Fruit fly (Drosophila melanogaster) whole organism, embryonic: ENCODE results near the gene ppk.

ENCODE experiments used
- B-H2 ChIP-seq: fragments of 200-800 bp; sonication (Bioruptor generic); optimal IDR thresholded peaks from 2 replicates; lab custom pipeline; 2018; ENCODE audit warnings: missing biosample characterization, mild to moderate bottlenecking, missing genetic modification characterization
- CG10267 ChIP-seq: fragments of 200-800 bp; sonication (Bioruptor generic); optimal IDR thresholded peaks from 2 replicates; lab custom pipeline; 2018; ENCODE audit warnings: missing biosample characterization, mild to moderate bottlenecking, missing genetic modification characterization, moderate library complexity
- CG10959 ChIP-seq: fragments of 200-800 bp; sonication (Bioruptor generic); IDR thresholded peaks from 2 replicates; pipeline ENCODE4 v1.3.6; 2022; ENCODE audit warnings: missing biosample characterization, missing genetic modification characterization
- CG11504 ChIP-seq: fragments of 200-800 bp; sonication (Bioruptor generic); optimal IDR thresholded peaks from 3 replicates; lab custom pipeline; 2019; ENCODE audit warnings: missing biosample characterization, mild to moderate bottlenecking, missing genetic modification characterization, moderate library complexity
- CG12744 ChIP-seq: fragments of 200-800 bp; sonication (Bioruptor generic); optimal IDR thresholded peaks from 2 replicates; lab custom pipeline; 2016; ENCODE audit warnings: missing biosample characterization, missing genetic modification characterization
- CG13624 ChIP-seq: fragments of 200-800 bp; sonication (Bioruptor generic); optimal IDR thresholded peaks from 2 replicates; lab custom pipeline; 2016; ENCODE audit warnings: missing biosample characterization, missing genetic modification characterization
- CG14710 ChIP-seq: fragments of 200-800 bp; sonication (Bioruptor generic); optimal IDR thresholded peaks from 3 replicates; lab custom pipeline; 2019; ENCODE audit warnings: missing biosample characterization, mild to moderate bottlenecking, missing genetic modification characterization, moderate library complexity
- CG15696 ChIP-seq: fragments of 200-800 bp; sonication (Bioruptor generic); optimal IDR thresholded peaks from 2 replicates; lab custom pipeline; 2019; ENCODE audit warnings: missing biosample characterization, mild to moderate bottlenecking, missing genetic modification characterization, moderate library complexity
- CG16813 ChIP-seq: fragments of 200-800 bp; sonication (Bioruptor generic); IDR thresholded peaks from 3 replicates; pipeline ENCODE4 v1.3.6; 2022; ENCODE audit warnings: missing biosample characterization, missing genetic modification characterization; ENCODE audit not compliant: partially characterized antibody
- CG17385 ChIP-seq: fragments of 200-800 bp; sonication (Bioruptor generic); optimal IDR thresholded peaks from 3 replicates; lab custom pipeline; 2018; ENCODE audit warnings: missing biosample characterization, mild to moderate bottlenecking, missing genetic modification characterization
- CG17568 ChIP-seq: fragments of 200-800 bp; sonication (Bioruptor generic); optimal IDR thresholded peaks from 2 replicates; lab custom pipeline; 2018; ENCODE audit warnings: missing biosample characterization, mild to moderate bottlenecking, missing genetic modification characterization, moderate library complexity
- CG3065 ChIP-seq: fragments of 200-800 bp; sonication (Bioruptor generic); optimal IDR thresholded peaks from 2 replicates; lab custom pipeline; 2016; ENCODE audit warnings: missing biosample characterization, missing genetic modification characterization
- CG3163 ChIP-seq: fragments of 200-800 bp; sonication (Bioruptor generic); optimal IDR thresholded peaks from 3 replicates; lab custom pipeline; 2016; ENCODE audit warnings: missing biosample characterization, missing genetic modification characterization
- CG4360 ChIP-seq: fragments of 200-800 bp; sonication (Bioruptor generic); IDR thresholded peaks from 2 replicates; pipeline ENCODE4 v1.3.6; 2022; ENCODE audit warnings: missing biosample characterization, missing genetic modification characterization
- CG6765 ChIP-seq: fragments of 200-800 bp; sonication (Bioruptor generic); optimal IDR thresholded peaks from 3 replicates; lab custom pipeline; 2017; ENCODE audit warnings: missing biosample characterization, mild to moderate bottlenecking, missing genetic modification characterization
- CG8089 ChIP-seq: fragments of 200-800 bp; sonication (Bioruptor generic); optimal IDR thresholded peaks from 3 replicates; lab custom pipeline; 2016; ENCODE audit warnings: missing biosample characterization, missing genetic modification characterization
- CG8478 ChIP-seq: fragments of >200 bp; optimal IDR thresholded peaks from 2 replicates; lab custom pipeline; 2018
- CG9932 ChIP-seq: fragments of 200-800 bp; sonication (Bioruptor generic); IDR thresholded peaks from 2 replicates; pipeline ENCODE4 v1.3.6; 2022; ENCODE audit warnings: missing biosample characterization, missing genetic modification characterization
- Doc3 ChIP-seq: fragments of 200-800 bp; sonication (Bioruptor generic); IDR thresholded peaks from 3 replicates; pipeline ENCODE4 v1.3.6; 2022; ENCODE audit warnings: missing biosample characterization, missing genetic modification characterization; ENCODE audit not compliant: partially characterized antibody
- H15 ChIP-seq: fragments of 200-800 bp; sonication (Bioruptor generic); IDR thresholded peaks from 3 replicates; pipeline ENCODE4 v1.3.6; 2022; ENCODE audit warnings: missing biosample characterization, missing genetic modification characterization
- H2.0 ChIP-seq: fragments of 200-800 bp; sonication (Bioruptor generic); IDR thresholded peaks from 2 replicates; pipeline ENCODE4 v1.3.6; 2022; ENCODE audit warnings: missing biosample characterization, missing genetic modification characterization
- HLH4C ChIP-seq: fragments of 200-800 bp; sonication (Bioruptor generic); IDR thresholded peaks from 3 replicates; pipeline ENCODE4 v1.3.6; 2022; ENCODE audit warnings: missing biosample characterization, missing genetic modification characterization; ENCODE audit not compliant: partially characterized antibody
- HLH54F ChIP-seq: fragments of 200-800 bp; sonication (Bioruptor generic); optimal IDR thresholded peaks from 3 replicates; lab custom pipeline; 2016; ENCODE audit warnings: missing biosample characterization, missing genetic modification characterization
- Hey ChIP-seq: fragments of 200-800 bp; sonication (Bioruptor generic); optimal IDR thresholded peaks from 3 replicates; lab custom pipeline; 2018; ENCODE audit warnings: missing biosample characterization, mild to moderate bottlenecking, missing genetic modification characterization
- Hr3 ChIP-seq: fragments of 200-800 bp; sonication (Bioruptor generic); optimal IDR thresholded peaks from 3 replicates; lab custom pipeline; 2016; ENCODE audit warnings: missing biosample characterization, missing genetic modification characterization
- MESR4 ChIP-seq: fragments of 200-800 bp; sonication (Bioruptor generic); optimal IDR thresholded peaks from 2 replicates; lab custom pipeline; 2018; ENCODE audit warnings: missing biosample characterization, mild to moderate bottlenecking, missing genetic modification characterization, moderate library complexity
- Med ChIP-seq: fragments of 200-800 bp; sonication (Bioruptor generic); peaks from one replicate; lab custom pipeline; 2016; ENCODE audit warnings: missing biosample characterization, missing genetic modification characterization, mild to moderate bottlenecking, inconsistent platforms, moderate library complexity
- NFAT ChIP-seq: fragments of 200-800 bp; sonication (Bioruptor generic); IDR thresholded peaks from 2 replicates; pipeline ENCODE4 v1.3.6; 2022; ENCODE audit warnings: missing biosample characterization, missing genetic modification characterization
- Nf-YB ChIP-seq: fragments of 200-800 bp; sonication (Bioruptor generic); optimal IDR thresholded peaks from 3 replicates; lab custom pipeline; 2019; ENCODE audit warnings: missing biosample characterization, mild to moderate bottlenecking, missing genetic modification characterization, moderate library complexity
- Pdp1 ChIP-seq, 2 experiments: fragments of 200-800 bp; sonication (Bioruptor generic); optimal IDR thresholded peaks; 3 replicates each; lab custom pipeline; 2016; ENCODE audit warnings: missing biosample characterization in 2 of 2, missing genetic modification characterization in 2 of 2, mild to moderate bottlenecking in 1 of 2, moderate library complexity in 1 of 2
- Scr ChIP-seq: fragments of 200-800 bp; sonication (Bioruptor generic); IDR thresholded peaks from 2 replicates; pipeline ENCODE4 v1.3.6; 2022; ENCODE audit warnings: missing biosample characterization, missing genetic modification characterization; ENCODE audit not compliant: partially characterized antibody
- Side ChIP-seq: fragments of 200-800 bp; sonication (Bioruptor generic); optimal IDR thresholded peaks from 2 replicates; lab custom pipeline; 2016; ENCODE audit warnings: missing biosample characterization, missing genetic modification characterization
- Sox100B ChIP-seq: fragments of 200-800 bp; sonication (Bioruptor generic); optimal IDR thresholded peaks from 3 replicates; lab custom pipeline; 2018; ENCODE audit warnings: missing biosample characterization, mild to moderate bottlenecking, missing genetic modification characterization
- Sox102F ChIP-seq: fragments of 200-800 bp; sonication (Bioruptor generic); optimal IDR thresholded peaks from 2 replicates; lab custom pipeline; 2018; ENCODE audit warnings: missing biosample characterization, mild to moderate bottlenecking, missing genetic modification characterization, moderate library complexity
- Sry-δ ChIP-seq: fragments of 200-800 bp; sonication (Bioruptor generic); optimal IDR thresholded peaks from 2 replicates; lab custom pipeline; 2016; ENCODE audit warnings: missing biosample characterization, missing genetic modification characterization
- bab2 ChIP-seq: fragments of 200-800 bp; sonication (Bioruptor generic); optimal IDR thresholded peaks from 2 replicates; lab custom pipeline; 2016; ENCODE audit warnings: missing biosample characterization, missing genetic modification characterization
- dysf ChIP-seq: fragments of 200-800 bp; sonication (Bioruptor generic); IDR thresholded peaks from 3 replicates; pipeline ENCODE4 v1.3.6; 2022; ENCODE audit warnings: missing biosample characterization, missing genetic modification characterization
- fu2 ChIP-seq: fragments of 200-800 bp; sonication (Bioruptor generic); optimal IDR thresholded peaks from 2 replicates; lab custom pipeline; 2016; ENCODE audit warnings: missing biosample characterization, missing genetic modification characterization
- hth ChIP-seq: fragments of >200 bp; optimal IDR thresholded peaks from 2 replicates; lab custom pipeline; 2017; ENCODE audit warnings: inconsistent platforms
- insv ChIP-seq, 2 experiments: fragments of 200-800 bp; sonication (Bioruptor generic); optimal IDR thresholded peaks; 3 replicates each; lab custom pipeline; 2016 to 2018; ENCODE audit warnings: missing biosample characterization in 2 of 2, missing genetic modification characterization in 2 of 2
- jing ChIP-seq: fragments of 200-800 bp; sonication (Bioruptor generic); optimal IDR thresholded peaks from 2 replicates; lab custom pipeline; 2018; ENCODE audit warnings: missing biosample characterization, mild to moderate bottlenecking, missing genetic modification characterization
- lilli ChIP-seq: fragments of 200-800 bp; sonication (Bioruptor generic); optimal IDR thresholded peaks from 3 replicates; lab custom pipeline; 2016; ENCODE audit warnings: missing biosample characterization, missing genetic modification characterization
- lmd ChIP-seq: fragments of 200-800 bp; sonication (Bioruptor generic); IDR thresholded peaks from 2 replicates; pipeline ENCODE4 v1.3.6; 2022; ENCODE audit warnings: missing biosample characterization, missing genetic modification characterization
- lov ChIP-seq, 2 experiments: fragments of 200-800 bp in 1 of 2; fragments of >200 bp in 1 of 2; sonication (Bioruptor generic) in 1 of 2; IDR thresholded peaks in 1 of 2; optimal IDR thresholded peaks in 1 of 2; 2 replicates in 1 of 2; 3 replicates in 1 of 2; pipeline versions ENCODE4 v1.3.6 to Lab custom; 2017 to 2022; ENCODE audit warnings: missing biosample characterization in 1 of 2, missing genetic modification characterization in 1 of 2
- ssp ChIP-seq: fragments of 200-800 bp; sonication (Bioruptor generic); IDR thresholded peaks from 2 replicates; pipeline ENCODE4 v1.3.6; 2022; ENCODE audit warnings: missing biosample characterization, missing genetic modification characterization
- trh ChIP-seq: fragments of 200-800 bp; sonication (Bioruptor generic); optimal IDR thresholded peaks from 2 replicates; lab custom pipeline; 2016; ENCODE audit warnings: missing biosample characterization, missing genetic modification characterization
- tup ChIP-seq: fragments of 200-800 bp; sonication (Bioruptor generic); optimal IDR thresholded peaks from 2 replicates; lab custom pipeline; 2016; ENCODE audit warnings: missing biosample characterization, mild to moderate bottlenecking, missing genetic modification characterization, moderate library complexity
- unpg ChIP-seq: fragments of 200-800 bp; sonication (Bioruptor generic); optimal IDR thresholded peaks from 3 replicates; lab custom pipeline; 2018; ENCODE audit warnings: missing biosample characterization, mild to moderate bottlenecking, missing genetic modification characterization, moderate library complexity

The ppk gene

DNA sequence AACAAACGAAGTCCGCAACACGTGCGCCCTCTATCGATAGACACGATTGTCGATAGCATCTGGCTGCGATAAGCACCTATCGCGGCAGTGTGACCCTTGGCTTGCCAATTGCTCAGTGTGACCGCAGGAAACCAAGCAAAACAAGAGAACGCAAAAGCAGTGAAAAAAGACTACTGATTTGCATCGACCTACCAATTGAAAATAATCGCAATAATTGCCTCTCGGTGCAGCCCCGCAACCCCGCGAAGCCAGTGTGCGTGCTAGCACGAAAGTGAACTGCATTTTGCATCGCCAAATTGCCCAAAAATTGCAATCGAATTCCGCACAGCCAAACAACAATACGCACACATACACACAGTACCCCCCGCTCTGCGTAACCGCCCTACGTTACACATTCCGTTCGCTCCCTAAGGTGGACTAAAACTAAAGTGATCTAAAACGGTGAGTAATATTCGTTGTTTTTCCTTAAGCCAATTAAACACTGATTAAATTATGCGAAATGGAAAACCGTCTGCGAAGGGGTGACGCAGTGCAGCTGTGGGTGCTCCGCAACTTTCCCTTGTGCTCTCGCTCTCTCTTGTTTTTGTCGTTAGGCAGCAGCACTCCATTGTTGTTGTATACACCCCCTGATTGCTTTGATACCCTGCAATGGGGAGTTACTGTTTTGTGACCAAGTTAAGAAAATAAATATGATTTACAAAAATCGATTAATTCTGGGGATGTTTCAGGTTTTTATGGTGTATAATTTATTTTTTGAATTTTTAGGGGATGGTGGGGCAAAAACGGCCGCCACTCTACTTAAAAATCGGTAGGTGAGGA lies 25.7 kb downstream of the ppk start, which contains the start of gene Rab14 (continued):
- peak; percentile 81 for TF ChIP-seq Scr (GFP tag; lab: Robert Waterston, UW)
- TF ChIP-seq trh: peak; percentile 60
- TF ChIP-seq CG12744 (GFP tag; lab: Kevin White, UChicago): peak; percentile 54
- peak; percentile 77 for TF ChIP-seq CG6765 (GFP tag; lab: Kevin White, UChicago)
- TF ChIP-seq CG8089 (GFP tag; lab: Kevin White, UChicago): peak; percentile 57
- TF ChIP-seq CG17568: peak; percentile 82
- TF ChIP-seq CG8478 (lab: Kevin White, UChicago): peak; percentile 74
- TF ChIP-seq dysf (GFP tag; lab: Robert Waterston, UW): peak; percentile 84
- peak; percentile 47 to 78 for TF ChIP-seq Pdp1 (GFP tag; optimal IDR thresholded peaks at IDR 0.05; lab: Kevin White, UChicago)
- peak; percentile 58; the same call in 2 of the 3 replicates for TF ChIP-seq H15 (GFP tag; lab: Robert Waterston, UW)
- peak; percentile 57 for TF ChIP-seq Side (GFP tag; lab: Kevin White, UChicago)
- TF ChIP-seq MESR4 (GFP tag; lab: Kevin White, UChicago): peak; percentile 92
- TF ChIP-seq Sox100B (GFP tag; lab: Kevin White, UChicago): peak; percentile 66
- peak; percentile 88 for TF ChIP-seq Sox102F (GFP tag; lab: Kevin White, UChicago)
- TF ChIP-seq Doc3: peak; percentile 70; the same call in 1 of the 3 replicates
- peak; percentile 87 for TF ChIP-seq CG11504 (tag; lab: Kevin White, UChicago)
- peak; percentile 38 for TF ChIP-seq CG3065 (GFP tag; lab: Kevin White, UChicago)
- TF ChIP-seq bab2 (GFP tag; lab: Kevin White, UChicago): peak; percentile 80
- TF ChIP-seq CG4360 (GFP tag; lab: Robert Waterston, UW): peak; percentile 92
- TF ChIP-seq CG10959 (GFP tag; lab: Robert Waterston, UW): peak; percentile 65
- peak; percentile 84 for TF ChIP-seq CG17385 (GFP tag; lab: Kevin White, UChicago)
- TF ChIP-seq Med: peak; percentile 95
- peak; percentile 75 for TF ChIP-seq B-H2 (GFP tag; lab: Kevin White, UChicago)
- TF ChIP-seq H2.0 (GFP tag; lab: Robert Waterston, UW): peak; percentile 70
- TF ChIP-seq hth (lab: Kevin White, UChicago): no peak
- peak; percentile 21 for TF ChIP-seq fu2 (GFP tag; lab: Kevin White, UChicago)
- peak; percentile 89 for TF ChIP-seq unpg
- no peak for TF ChIP-seq Hey (tag; lab: Kevin White, UChicago)
- peak; percentile 76 for TF ChIP-seq CG13624 (GFP tag; lab: Kevin White, UChicago)
- peak; percentile 37 for TF ChIP-seq CG10267 (tag; lab: Kevin White, UChicago)
- TF ChIP-seq NFAT (GFP tag; lab: Robert Waterston, UW): peak; percentile 75
- peak; percentile 83 for TF ChIP-seq Sry-δ
- TF ChIP-seq CG16813: peak; percentile 88
- peak; percentile 32 for TF ChIP-seq jing (GFP tag; lab: Kevin White, UChicago)
- no peak for TF ChIP-seq lov (optimal IDR thresholded peaks at IDR 0.05; lab: Kevin White, UChicago)
- peak; percentile 59; the same call in 1 of the 3 replicates for TF ChIP-seq lov (GFP tag; IDR thresholded peaks at IDR 0.05; lab: Robert Waterston, UW)
- TF ChIP-seq Nf-YB (GFP tag; lab: Kevin White, UChicago): peak; percentile 71
- TF ChIP-seq HLH54F (GFP tag; lab: Kevin White, UChicago): peak; percentile 65
- TF ChIP-seq insv (GFP tag; optimal IDR thresholded peaks at IDR 0.05; lab: Kevin White, UChicago): no peak
- TF ChIP-seq ssp: peak; percentile 24; the same call in 1 of the 2 replicates
- TF ChIP-seq lilli: peak; percentile 88
- TF ChIP-seq CG9932 (GFP tag; lab: Robert Waterston, UW): peak; percentile 81
- peak; percentile 88 for TF ChIP-seq CG14710 (tag; lab: Kevin White, UChicago)
- peak; percentile 49 for TF ChIP-seq CG15696 (tag; lab: Kevin White, UChicago)
- TF ChIP-seq CG3163: peak; percentile 34
- TF ChIP-seq tup (GFP tag; lab: Kevin White, UChicago): peak; percentile 68
- TF ChIP-seq lmd: peak; percentile 78
- TF ChIP-seq Hr3 (GFP tag; lab: Kevin White, UChicago): peak; percentile 72
- TF ChIP-seq HLH4C: peak; percentile 86
